Fruit fly (Drosophila melanogaster) whole organism, embryonic: Measurements from ENCODE around the gene CG7906.

ENCODE experiments used
- Bteb2 ChIP-seq: fragments of 200-800 bp; sonication (Bioruptor generic); optimal IDR thresholded peaks from 2 replicates; lab custom pipeline; 2016; ENCODE audit warnings: missing biosample characterization, missing genetic modification characterization
- CG10267 ChIP-seq: fragments of 200-800 bp; sonication (Bioruptor generic); optimal IDR thresholded peaks from 2 replicates; lab custom pipeline; 2018; ENCODE audit warnings: missing biosample characterization, mild to moderate bottlenecking, missing genetic modification characterization, moderate library complexity
- CG11085 ChIP-seq: fragments of 200-800 bp; sonication (Bioruptor generic); IDR thresholded peaks from 2 replicates; pipeline ENCODE4 v1.3.6; 2022; ENCODE audit warnings: missing biosample characterization, missing genetic modification characterization
- CG11504 ChIP-seq: fragments of 200-800 bp; sonication (Bioruptor generic); optimal IDR thresholded peaks from 3 replicates; lab custom pipeline; 2019; ENCODE audit warnings: missing biosample characterization, mild to moderate bottlenecking, missing genetic modification characterization, moderate library complexity
- CG14710 ChIP-seq: fragments of 200-800 bp; sonication (Bioruptor generic); optimal IDR thresholded peaks from 3 replicates; lab custom pipeline; 2019; ENCODE audit warnings: missing biosample characterization, mild to moderate bottlenecking, missing genetic modification characterization, moderate library complexity
- CG14860 ChIP-seq: fragments of 200-800 bp; sonication (Bioruptor generic); IDR thresholded peaks from 3 replicates; pipeline ENCODE4 v1.3.6; 2022; ENCODE audit warnings: missing biosample characterization, missing genetic modification characterization; ENCODE audit not compliant: partially characterized antibody
- CG15479 ChIP-seq: fragments of 200-800 bp; sonication (Bioruptor generic); optimal IDR thresholded peaks from 3 replicates; lab custom pipeline; 2019; ENCODE audit warnings: missing biosample characterization, mild to moderate bottlenecking, missing genetic modification characterization, moderate library complexity
- CG1603 ChIP-seq: fragments of 200-800 bp; sonication (Bioruptor generic); optimal IDR thresholded peaks from 2 replicates; lab custom pipeline; 2019; ENCODE audit warnings: missing biosample characterization, mild to moderate bottlenecking, missing genetic modification characterization, moderate library complexity
- CG17568 ChIP-seq: fragments of 200-800 bp; sonication (Bioruptor generic); optimal IDR thresholded peaks from 2 replicates; lab custom pipeline; 2018; ENCODE audit warnings: missing biosample characterization, mild to moderate bottlenecking, missing genetic modification characterization, moderate library complexity
- CG17912 ChIP-seq: fragments of 200-800 bp; sonication (Bioruptor generic); optimal IDR thresholded peaks from 2 replicates; lab custom pipeline; 2018; ENCODE audit warnings: missing biosample characterization, mild to moderate bottlenecking, missing genetic modification characterization
- CG2199 ChIP-seq: fragments of 200-800 bp; sonication (Bioruptor generic); IDR thresholded peaks from 3 replicates; pipeline ENCODE4 v1.3.6; 2022; ENCODE audit warnings: missing biosample characterization, missing genetic modification characterization
- CG2712 ChIP-seq: fragments of 200-800 bp; optimal IDR thresholded peaks from 3 replicates; lab custom pipeline; 2019; ENCODE audit warnings: missing biosample characterization, mild to moderate bottlenecking, missing genetic modification characterization, moderate library complexity
- CG4820 ChIP-seq: fragments of 200-800 bp; sonication (Bioruptor generic); optimal IDR thresholded peaks from 3 replicates; lab custom pipeline; 2016; ENCODE audit warnings: missing biosample characterization, missing genetic modification characterization
- CG5953 ChIP-seq: fragments of 200-800 bp; sonication (Bioruptor generic); IDR thresholded peaks from 2 replicates; pipeline ENCODE4 v1.3.6; 2022; ENCODE audit warnings: missing biosample characterization, missing genetic modification characterization
- CG6654 ChIP-seq: fragments of 200-800 bp; sonication (Bioruptor generic); optimal IDR thresholded peaks from 2 replicates; lab custom pipeline; 2017; ENCODE audit warnings: missing biosample characterization, mild to moderate bottlenecking, missing genetic modification characterization
- CTCF ChIP-seq: fragments of 200-800 bp; sonication (Bioruptor generic); optimal IDR thresholded peaks from 2 replicates; lab custom pipeline; 2017; ENCODE audit warnings: missing biosample characterization, mild to moderate bottlenecking, missing genetic modification characterization, moderate library complexity
- CoRest ChIP-seq: fragments of 200-800 bp; sonication (Bioruptor generic); optimal IDR thresholded peaks from 3 replicates; lab custom pipeline; 2018; ENCODE audit warnings: missing biosample characterization, mild to moderate bottlenecking, missing genetic modification characterization, moderate library complexity
- D ChIP-seq, 2 experiments: fragments of 200-800 bp in 1 of 2; fragments of >200 bp in 1 of 2; sonication (Bioruptor generic) in 1 of 2; optimal IDR thresholded peaks; 2 replicates in 1 of 2; 3 replicates in 1 of 2; lab custom pipeline; 2017; ENCODE audit warnings: mild to moderate bottlenecking in 1 of 2, missing biosample characterization in 1 of 2, missing genetic modification characterization in 1 of 2, missing genetic modification reagents in 1 of 2
- Dek ChIP-seq: fragments of 200-800 bp; sonication (Bioruptor generic); optimal IDR thresholded peaks from 3 replicates; lab custom pipeline; 2019; ENCODE audit warnings: missing biosample characterization, mild to moderate bottlenecking, missing genetic modification characterization, moderate library complexity
- Elba2 ChIP-seq: fragments of 200-800 bp; sonication (Bioruptor generic); optimal IDR thresholded peaks from 3 replicates; lab custom pipeline; 2016; ENCODE audit warnings: missing biosample characterization, missing genetic modification characterization
- Hand ChIP-seq: fragments of 200-800 bp; sonication (Bioruptor generic); optimal IDR thresholded peaks from 2 replicates; lab custom pipeline; 2017; ENCODE audit warnings: mild to moderate bottlenecking, missing biosample characterization, missing genetic modification reagents, missing genetic modification characterization
- Lpt ChIP-seq: fragments of >200 bp; optimal IDR thresholded peaks from 2 replicates; lab custom pipeline; 2018; ENCODE audit warnings: missing biosample characterization, missing genetic modification characterization
- Myb ChIP-seq: fragments of 200-800 bp; sonication (Bioruptor generic); optimal IDR thresholded peaks from 2 replicates; lab custom pipeline; 2016; ENCODE audit warnings: missing biosample characterization, missing genetic modification characterization
- NC2α ChIP-seq: fragments of 200-800 bp; sonication (Bioruptor generic); optimal IDR thresholded peaks from 2 replicates; lab custom pipeline; 2016; ENCODE audit warnings: missing biosample characterization, missing genetic modification characterization
- Nf-YB ChIP-seq: fragments of 200-800 bp; sonication (Bioruptor generic); optimal IDR thresholded peaks from 3 replicates; lab custom pipeline; 2019; ENCODE audit warnings: missing biosample characterization, mild to moderate bottlenecking, missing genetic modification characterization, moderate library complexity
- Scr ChIP-seq: fragments of 200-800 bp; sonication (Bioruptor generic); IDR thresholded peaks from 2 replicates; pipeline ENCODE4 v1.3.6; 2022; ENCODE audit warnings: missing biosample characterization, missing genetic modification characterization; ENCODE audit not compliant: partially characterized antibody
- ab ChIP-seq: fragments of 200-800 bp; sonication (Bioruptor generic); optimal IDR thresholded peaks from 2 replicates; lab custom pipeline; 2016; ENCODE audit warnings: missing biosample characterization, missing genetic modification characterization
- bigmax ChIP-seq: fragments of 200-800 bp; sonication (Bioruptor generic); optimal IDR thresholded peaks from 2 replicates; lab custom pipeline; 2018; ENCODE audit warnings: missing biosample characterization, mild to moderate bottlenecking, missing genetic modification characterization
- cad ChIP-seq: fragments of >200 bp; optimal IDR thresholded peaks from 2 replicates; lab custom pipeline; 2017; ENCODE audit warnings: missing biosample characterization, missing genetic modification characterization
- chinmo ChIP-seq: fragments of 200-800 bp; sonication (Bioruptor generic); IDR thresholded peaks from 4 replicates; pipeline ENCODE4 v1.3.6; 2022; ENCODE audit warnings: missing biosample characterization, missing genetic modification characterization; ENCODE audit not compliant: partially characterized antibody
- dimm ChIP-seq: fragments of 200-800 bp; sonication (Bioruptor generic); IDR thresholded peaks from 2 replicates; pipeline ENCODE4 v1.3.6; 2022; ENCODE audit warnings: missing biosample characterization, missing genetic modification characterization
- disco-r ChIP-seq: fragments of 200-800 bp; sonication (Bioruptor generic); optimal IDR thresholded peaks from 2 replicates; lab custom pipeline; 2016; ENCODE audit warnings: missing biosample characterization, missing genetic modification characterization
- dmrt99B ChIP-seq: fragments of 200-800 bp; sonication (Bioruptor generic); optimal IDR thresholded peaks from 2 replicates; lab custom pipeline; 2018; ENCODE audit warnings: missing biosample characterization, mild to moderate bottlenecking, missing genetic modification characterization, moderate library complexity
- dpn ChIP-seq, 2 experiments: fragments of 200-800 bp; sonication (Bioruptor generic); optimal IDR thresholded peaks; 3 replicates each; lab custom pipeline; 2016; ENCODE audit warnings: missing biosample characterization in 2 of 2, missing genetic modification characterization in 2 of 2
- hkb ChIP-seq, 2 experiments: fragments of 200-800 bp in 1 of 2; fragments of >200 bp in 1 of 2; sonication (Bioruptor generic) in 1 of 2; IDR thresholded peaks in 1 of 2; optimal IDR thresholded peaks in 1 of 2; 2 replicates each; pipeline versions ENCODE4 v1.3.6 to Lab custom; 2017 to 2022; ENCODE audit warnings: missing biosample characterization in 1 of 2, missing genetic modification characterization in 1 of 2
- pita ChIP-seq: fragments of 200-800 bp; sonication (Bioruptor generic); optimal IDR thresholded peaks from 2 replicates; lab custom pipeline; 2017; ENCODE audit warnings: missing biosample characterization, mild to moderate bottlenecking, missing genetic modification characterization
- pros ChIP-seq: fragments of 200-800 bp; sonication (Bioruptor generic); optimal IDR thresholded peaks from 3 replicates; lab custom pipeline; 2019; ENCODE audit warnings: missing biosample characterization, mild to moderate bottlenecking, missing genetic modification characterization, moderate library complexity
- psq ChIP-seq: fragments of 200-800 bp; sonication (Bioruptor generic); optimal IDR thresholded peaks from 2 replicates; lab custom pipeline; 2017; ENCODE audit warnings: missing biosample characterization, missing genetic modification characterization
- pzg ChIP-seq: fragments of 200-800 bp; sonication (Bioruptor generic); optimal IDR thresholded peaks from 3 replicates; lab custom pipeline; 2018; ENCODE audit warnings: missing biosample characterization, mild to moderate bottlenecking, missing genetic modification characterization, moderate library complexity
- scrt ChIP-seq: fragments of 200-800 bp; sonication (Bioruptor generic); optimal IDR thresholded peaks from 2 replicates; lab custom pipeline; 2018; ENCODE audit warnings: missing biosample characterization, mild to moderate bottlenecking, missing genetic modification characterization, moderate library complexity
- sd ChIP-seq: fragments of 200-800 bp; sonication (Bioruptor generic); optimal IDR thresholded peaks from 3 replicates; lab custom pipeline; 2018; ENCODE audit warnings: missing biosample characterization, mild to moderate bottlenecking, missing genetic modification characterization, moderate library complexity
- sisA ChIP-seq: fragments of 200-800 bp; sonication (Bioruptor generic); IDR thresholded peaks from 2 replicates; pipeline ENCODE4 v1.3.6; 2022; ENCODE audit warnings: missing biosample characterization, missing genetic modification characterization
- slou ChIP-seq: fragments of 200-800 bp; sonication (Bioruptor generic); optimal IDR thresholded peaks from 3 replicates; lab custom pipeline; 2016; ENCODE audit warnings: missing biosample characterization, missing genetic modification characterization
- stwl ChIP-seq: fragments of 200-800 bp; sonication (Bioruptor generic); optimal IDR thresholded peaks from 3 replicates; lab custom pipeline; 2018; ENCODE audit warnings: missing biosample characterization, mild to moderate bottlenecking, missing genetic modification characterization, moderate library complexity
- tna ChIP-seq: fragments of 200-800 bp; sonication (Bioruptor generic); IDR thresholded peaks from 2 replicates; pipeline ENCODE4 v1.3.6; 2022; ENCODE audit warnings: missing biosample characterization, missing genetic modification characterization; ENCODE audit not compliant: partially characterized antibody
- tx ChIP-seq: fragments of 200-800 bp; sonication (Bioruptor generic); optimal IDR thresholded peaks from 2 replicates; lab custom pipeline; 2016; ENCODE audit warnings: missing biosample characterization, missing genetic modification characterization
- yki ChIP-seq: fragments of >200 bp; optimal IDR thresholded peaks from 3 replicates; lab custom pipeline; 2018
- zen ChIP-seq: fragments of 200-800 bp; sonication (Bioruptor generic); optimal IDR thresholded peaks from 3 replicates; lab custom pipeline; 2018; ENCODE audit warnings: missing biosample characterization, mild to moderate bottlenecking, missing genetic modification characterization, moderate library complexity
- zfh2 ChIP-seq: fragments of 200-800 bp; sonication (Bioruptor generic); optimal IDR thresholded peaks from 2 replicates; lab custom pipeline; 2016; ENCODE audit warnings: missing biosample characterization, missing genetic modification characterization

Gene CG7906

DNA sequence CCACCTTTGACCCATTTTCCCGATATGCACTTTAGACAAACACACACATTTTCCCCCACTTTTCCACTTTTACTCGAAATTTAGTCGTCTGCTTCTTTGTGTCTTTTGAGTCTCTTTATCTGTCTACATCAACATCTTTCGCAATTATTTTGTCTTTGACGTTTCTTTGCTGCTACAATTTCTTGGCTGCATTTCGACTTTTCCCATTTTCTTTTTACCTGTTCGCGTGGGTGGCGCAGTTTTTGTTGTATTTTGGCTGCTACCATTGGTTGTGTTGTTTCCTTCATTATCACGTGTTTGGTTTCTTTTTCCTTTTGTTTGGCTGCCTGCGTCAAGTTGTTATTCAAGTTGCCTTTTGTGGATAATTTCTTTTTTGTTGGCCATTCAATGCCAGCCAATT lies 24.8 kb upstream of the CG7906 start (continued):
- TF ChIP-seq CG10267 (tag; lab: Kevin White, UChicago) (no peak), bigmax (GFP tag; lab: Kevin White, UChicago) (no peak), sd (tag; lab: Kevin White, UChicago) (peak; percentile 19), Dek (tag; lab: Kevin White, UChicago) (no peak), zfh2 (no peak), CG11085 (no peak), D (optimal IDR thresholded peaks at IDR 0.05; lab: Kevin White, UChicago) (peak; percentile 69), D (GFP tag; optimal IDR thresholded peaks at IDR 0.05; lab: Kevin White, UChicago) (no peak), dimm (GFP tag; lab: Robert Waterston, UW) (no peak), psq (GFP tag; lab: Kevin White, UChicago) (peak; percentile 25), Bteb2 (GFP tag; lab: Kevin White, UChicago) (no peak), CG17912 (GFP tag; lab: Kevin White, UChicago) (no peak), slou (no peak), zen (tag; lab: Kevin White, UChicago) (peak; percentile 26), tx (no peak), ab (GFP tag; lab: Kevin White, UChicago) (no peak), cad (GFP tag; lab: Kevin White, UChicago) (no peak), CG17568 (GFP tag; lab: Kevin White, UChicago) (no peak), Nf-YB (GFP tag; lab: Kevin White, UChicago) (peak; percentile 33), pros (peak; percentile 86), CG15479 (GFP tag; lab: Kevin White, UChicago) (peak; percentile 49)

DNA sequence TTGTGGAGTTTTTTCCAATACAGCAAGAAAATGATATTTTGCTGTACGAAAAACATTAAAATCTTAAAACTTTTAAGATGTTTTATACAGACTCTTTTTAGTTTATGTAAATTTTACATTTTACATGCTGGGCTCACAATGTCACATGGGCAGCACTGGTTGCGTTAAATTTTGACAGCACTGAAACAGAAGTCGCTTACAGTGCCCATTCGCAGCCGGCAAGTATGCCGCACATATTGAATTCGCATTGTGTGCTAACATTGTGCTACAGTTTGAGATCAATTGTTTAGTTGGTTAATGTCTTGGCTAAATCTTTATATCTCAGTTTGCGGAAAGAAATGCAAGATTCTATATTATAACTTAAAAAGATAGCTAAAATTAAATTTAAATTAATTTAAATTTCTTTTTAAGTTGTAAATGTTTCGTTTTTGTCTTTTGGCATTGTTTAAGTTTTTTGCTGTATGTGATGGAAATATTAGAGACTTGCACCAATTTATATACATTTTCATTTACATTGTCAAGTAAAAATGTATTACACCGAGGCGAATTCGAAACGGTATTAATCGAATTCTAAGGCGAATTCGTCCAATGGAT lies 24.0 kb upstream of the CG7906 start:
- TF ChIP-seq CG6654 (GFP tag; lab: Kevin White, UChicago) (peak; percentile 97), dmrt99B (tag; lab: Kevin White, UChicago) (no peak), pita (peak; percentile 68), disco-r (GFP tag; lab: Kevin White, UChicago) (no peak), CTCF (GFP tag; lab: Kevin White, UChicago) (peak; percentile 86), Scr (GFP tag; lab: Robert Waterston, UW) (peak; percentile 31), ab (GFP tag; lab: Kevin White, UChicago) (no peak), tna (GFP tag; lab: Robert Waterston, UW) (no peak), sisA (GFP tag; lab: Robert Waterston, UW) (no peak), Hand (GFP tag; lab: Kevin White, UChicago) (no peak), scrt (GFP tag; lab: Kevin White, UChicago) (no peak), CG2712 (peak; percentile 28), Elba2 (GFP tag; lab: Kevin White, UChicago) (no peak), CG2199 (GFP tag; lab: Robert Waterston, UW) (peak; percentile 61; the same call in 1 of the 3 replicates), pzg (GFP tag; lab: Kevin White, UChicago) (peak; percentile 6), NC2α (GFP tag; lab: Kevin White, UChicago) (no peak), CG10267 (tag; lab: Kevin White, UChicago) (peak; percentile 28), Lpt (no peak), CG14710 (peak; percentile 29), dpn (GFP tag; optimal IDR thresholded peaks at IDR 0.05; lab: Kevin White, UChicago) (no peak), CG1603 (tag; lab: Kevin White, UChicago) (no peak), CoRest (tag; lab: Kevin White, UChicago) (no peak), chinmo (GFP tag; lab: Robert Waterston, UW) (0 out of 4 replicates have a peak, but pooled peaks have one; percentile 3), yki (peak; percentile 6), CG11504 (peak; percentile 11), CG5953 (GFP tag; lab: Robert Waterston, UW) (no peak), CG14860 (no peak), Myb (GFP tag; lab: Kevin White, UChicago) (no peak), CG4820 (GFP tag; lab: Kevin White, UChicago) (no peak), stwl (tag; lab: Kevin White, UChicago) (peak; percentile 73), hkb (optimal IDR thresholded peaks at IDR 0.05; lab: Kevin White, UChicago) (peak; percentile 37), hkb (GFP tag; IDR thresholded peaks at IDR 0.05; lab: Robert Waterston, UW) (no peak)
